Worm (Caenorhabditis elegans) whole organism, L2 larva: ENCODE measurements around the gene Y62F5A.10.
"Not testable (repeated sequence)": the region's sequence is repeated elsewhere in the genome, so short reads cannot be mapped to it uniquely, and the experiment has no call there.

Experiments used
- C34F6.9 ChIP-seq: fragments of 150-350 bp; optimal IDR thresholded peaks from 2 replicates; lab custom pipeline; 2014; ENCODE audit warnings: missing biosample characterization, missing genetic modification characterization
- F13H6.1 ChIP-seq: sonication (generic microtip); optimal IDR thresholded peaks from 2 replicates; lab custom pipeline; 2016; ENCODE audit warnings: missing genetic modification characterization, missing compliant biosample characterization
- R02D3.7 ChIP-seq: fragments of 150-350 bp; optimal IDR thresholded peaks from 2 replicates; lab custom pipeline; 2014; ENCODE audit warnings: missing biosample characterization, missing genetic modification characterization
- ZK546.5 ChIP-seq: sonication (generic microtip); optimal IDR thresholded peaks from 2 replicates; lab custom pipeline; 2017; ENCODE audit warnings: missing biosample characterization, missing genetic modification characterization
- alr-1 ChIP-seq: fragments of 150-350 bp; optimal IDR thresholded peaks from 2 replicates; lab custom pipeline; 2014; ENCODE audit warnings: missing biosample characterization, missing genetic modification characterization
- aly-2 ChIP-seq: fragments of 150-350 bp; optimal IDR thresholded peaks from 2 replicates; lab custom pipeline; 2014; ENCODE audit warnings: missing biosample characterization, missing genetic modification characterization
- ama-1 ChIP-seq: fragments of 150-350 bp; optimal IDR thresholded peaks from 2 replicates; lab custom pipeline; 2018; ENCODE audit warnings: inconsistent platforms
- blmp-1 ChIP-seq: sonication (generic microtip); optimal IDR thresholded peaks from 2 replicates; lab custom pipeline; 2017; ENCODE audit warnings: missing genetic modification characterization, mild to moderate bottlenecking, missing compliant biosample characterization, antibody characterized with exemption, moderate library complexity; ENCODE audit not compliant: insufficient read depth
- ceh-16 ChIP-seq: fragments of 150-350 bp; optimal IDR thresholded peaks from 2 replicates; lab custom pipeline; 2014; ENCODE audit warnings: missing biosample characterization, missing genetic modification characterization
- ceh-82 ChIP-seq: fragments of 150-350 bp; optimal IDR thresholded peaks from 2 replicates; lab custom pipeline; 2014; ENCODE audit warnings: missing biosample characterization, missing genetic modification characterization
- crh-2 ChIP-seq: sonication (generic microtip); optimal IDR thresholded peaks from 2 replicates; lab custom pipeline; 2017; ENCODE audit warnings: missing biosample characterization, missing genetic modification characterization
- egl-27 ChIP-seq: sonication (generic microtip); optimal IDR thresholded peaks from 3 replicates; lab custom pipeline; 2017; ENCODE audit warnings: missing biosample characterization, missing genetic modification reagents, missing genetic modification characterization
- elt-1 ChIP-seq: fragments of 150-350 bp; optimal IDR thresholded peaks from 2 replicates; lab custom pipeline; 2014; ENCODE audit warnings: missing biosample characterization, missing genetic modification characterization
- elt-3 ChIP-seq: sonication (generic microtip); optimal IDR thresholded peaks from 2 replicates; lab custom pipeline; 2017; ENCODE audit warnings: missing biosample characterization, missing genetic modification characterization
- fos-1 ChIP-seq: fragments of 150-350 bp; optimal IDR thresholded peaks from 2 replicates; lab custom pipeline; 2014; ENCODE audit warnings: missing biosample characterization, missing genetic modification characterization
- gmeb-1 ChIP-seq: fragments of 150-350 bp; optimal IDR thresholded peaks from 2 replicates; lab custom pipeline; 2014; ENCODE audit warnings: missing biosample characterization, missing genetic modification characterization
- lin-11 ChIP-seq: fragments of 150-350 bp; sonication (generic microtip); optimal IDR thresholded peaks from 2 replicates; lab custom pipeline; 2014; ENCODE audit warnings: missing biosample characterization, missing genetic modification characterization, inconsistent platforms, mixed read lengths
- lin-13 ChIP-seq: fragments of 150-350 bp; optimal IDR thresholded peaks from 2 replicates; lab custom pipeline; 2014; ENCODE audit warnings: missing biosample characterization, missing genetic modification reagents, missing genetic modification characterization
- lin-39 ChIP-seq: fragments of 150-350 bp; optimal IDR thresholded peaks from 2 replicates; lab custom pipeline; 2014; ENCODE audit warnings: missing biosample characterization, missing genetic modification reagents, missing genetic modification characterization
- mab-5 ChIP-seq: fragments of 150-350 bp; optimal IDR thresholded peaks from 2 replicates; lab custom pipeline; 2014; ENCODE audit warnings: missing biosample characterization, missing genetic modification characterization
- mbf-1 ChIP-seq: sonication (generic microtip); optimal IDR thresholded peaks from 2 replicates; lab custom pipeline; 2017; ENCODE audit warnings: missing biosample characterization, missing genetic modification characterization
- mdl-1 ChIP-seq, 2 experiments: fragments of 150-350 bp in 1 of 2; sonication (generic microtip) in 1 of 2; optimal IDR thresholded peaks; 2 replicates each; lab custom pipeline; 2017; ENCODE audit warnings: missing biosample characterization in 2 of 2, missing genetic modification characterization in 2 of 2
- nhr-10 ChIP-seq: sonication (generic microtip); optimal IDR thresholded peaks from 2 replicates; lab custom pipeline; 2017; ENCODE audit warnings: missing biosample characterization, missing genetic modification characterization
- nhr-11 ChIP-seq: fragments of 150-350 bp; optimal IDR thresholded peaks from 2 replicates; lab custom pipeline; 2014; ENCODE audit warnings: missing biosample characterization, missing genetic modification characterization
- nhr-12 ChIP-seq: fragments of 150-350 bp; optimal IDR thresholded peaks from 2 replicates; lab custom pipeline; 2014; ENCODE audit warnings: missing biosample characterization, missing genetic modification characterization
- nhr-129 ChIP-seq: fragments of 150-350 bp; optimal IDR thresholded peaks from 2 replicates; lab custom pipeline; 2014; ENCODE audit warnings: missing biosample characterization, missing genetic modification characterization
- nhr-21 ChIP-seq: fragments of 150-350 bp; optimal IDR thresholded peaks from 2 replicates; lab custom pipeline; 2014; ENCODE audit warnings: missing biosample characterization, missing genetic modification characterization
- nhr-23 ChIP-seq: fragments of 150-350 bp; optimal IDR thresholded peaks from 2 replicates; lab custom pipeline; 2014; ENCODE audit warnings: missing biosample characterization, missing genetic modification reagents, missing genetic modification characterization
- nhr-237 ChIP-seq: fragments of 150-350 bp; optimal IDR thresholded peaks from 2 replicates; lab custom pipeline; 2014; ENCODE audit warnings: missing biosample characterization, missing genetic modification characterization
- nhr-25 ChIP-seq: fragments of 150-350 bp; sonication (generic microtip); optimal IDR thresholded peaks from 3 replicates; lab custom pipeline; 2014; ENCODE audit warnings: missing biosample characterization, missing genetic modification characterization
- nhr-6 ChIP-seq: fragments of 150-350 bp; optimal IDR thresholded peaks from 2 replicates; lab custom pipeline; 2014; ENCODE audit warnings: missing biosample characterization, missing genetic modification characterization
- nhr-77 ChIP-seq: fragments of 150-350 bp; optimal IDR thresholded peaks from 2 replicates; lab custom pipeline; 2014; ENCODE audit warnings: missing biosample characterization, missing genetic modification characterization
- peb-1 ChIP-seq: fragments of 150-350 bp; optimal IDR thresholded peaks from 2 replicates; lab custom pipeline; 2014; ENCODE audit warnings: missing biosample characterization, missing genetic modification characterization
- skn-1 ChIP-seq: sonication (generic microtip); optimal IDR thresholded peaks from 2 replicates; lab custom pipeline; 2017; ENCODE audit warnings: missing biosample characterization, missing genetic modification characterization
- sma-3 ChIP-seq: sonication (generic microtip); optimal IDR thresholded peaks from 2 replicates; lab custom pipeline; 2016; ENCODE audit warnings: missing genetic modification reagents, missing genetic modification characterization, missing compliant biosample characterization
- sma-9 ChIP-seq, 2 experiments: fragments of 150-350 bp in 1 of 2; sonication (generic microtip) in 1 of 2; optimal IDR thresholded peaks; 2 replicates each; lab custom pipeline; 2014 to 2016; ENCODE audit warnings: missing genetic modification characterization in 2 of 2, mild to moderate bottlenecking in 1 of 2, missing biosample characterization in 1 of 2, missing compliant biosample characterization in 1 of 2, missing genetic modification reagents in 1 of 2, moderate library complexity in 1 of 2
- snpc-4 ChIP-seq: fragments of 150-350 bp; optimal IDR thresholded peaks from 2 replicates; lab custom pipeline; 2014; ENCODE audit warnings: missing biosample characterization, missing genetic modification characterization
- unc-55 ChIP-seq: fragments of 150-350 bp; sonication (generic microtip); optimal IDR thresholded peaks from 3 replicates; lab custom pipeline; 2014; ENCODE audit warnings: missing biosample characterization, missing genetic modification reagents, missing genetic modification characterization
- unc-62 ChIP-seq: fragments of 150-350 bp; optimal IDR thresholded peaks from 2 replicates; lab custom pipeline; 2014; ENCODE audit warnings: missing biosample characterization, missing genetic modification reagents, missing genetic modification characterization
- zag-1 ChIP-seq: fragments of 150-350 bp; optimal IDR thresholded peaks from 2 replicates; lab custom pipeline; 2014; ENCODE audit warnings: missing biosample characterization, missing genetic modification characterization
- ztf-1 ChIP-seq: fragments of 200-800 bp; sonication (Bioruptor generic); conservative IDR thresholded peaks from 2 replicates; pipeline ENCODE4 v1.3.6; 2022; ENCODE audit warnings: missing genetic modification characterization, missing compliant biosample characterization
- ztf-11 ChIP-seq: sonication (generic microtip); optimal IDR thresholded peaks from 2 replicates; lab custom pipeline; 2017; ENCODE audit warnings: missing biosample characterization, missing genetic modification characterization
- ztf-4 ChIP-seq: fragments of 150-350 bp; optimal IDR thresholded peaks from 2 replicates; lab custom pipeline; 2014; ENCODE audit warnings: missing biosample characterization, missing genetic modification characterization

Y62F5A.10 gene

DNA sequence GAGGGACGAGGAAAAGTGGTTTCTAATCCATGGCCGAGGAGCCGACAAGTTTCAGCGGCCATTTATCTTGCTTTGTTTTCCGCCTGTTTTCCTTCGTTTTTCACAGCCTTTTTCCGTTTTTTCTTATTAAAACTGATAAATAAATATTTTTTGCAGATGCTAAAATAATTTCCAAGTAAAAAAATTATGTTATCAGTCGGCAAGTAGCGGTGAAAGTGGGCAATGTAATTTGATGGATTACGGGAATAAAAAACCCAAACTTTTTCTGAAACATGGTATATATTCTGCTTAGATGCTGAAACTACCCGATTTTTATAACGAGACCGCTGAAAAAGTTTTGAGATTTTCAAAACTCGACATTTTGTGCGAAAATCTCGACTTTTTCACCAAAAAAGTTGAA lies 30.6 kb downstream of the Y62F5A.10 start, which contains the start of gene dhgd-1:
TSS of gene dhgd-1 (minus strand) at position 101 of the 400 bp plus-strand sequence.
- TF ChIP-seq nhr-6; ZK546.5 (tag; lab: Kevin White, UChicago); mdl-1 (tag; optimal IDR thresholded peaks at IDR 0.05; lab: Kevin White, UChicago): not testable (repeated sequence)

ce11 chrII:11555634-11556033 lies 34.2 kb downstream of the Y62F5A.10 start, which contains the start of gene F54D5.24:
Gene F54D5.24, plus strand, starts transcription at chrII:11555949.
- no peak for TF ChIP-seq elt-3 (tag; lab: Kevin White, UChicago)
- TF ChIP-seq egl-27 (tag; lab: Kevin White, UChicago) = no peak
- TF ChIP-seq blmp-1 (tag; lab: Kevin White, UChicago) = no peak
- TF ChIP-seq ceh-16 (tag; lab: Kevin White, UChicago) = no peak
- no peak for TF ChIP-seq lin-13 (GFP tag; lab: Kevin White, UChicago)

- TF ChIP-seq ztf-11 (tag; lab: Kevin White, UChicago) = no peak
Measured at ce11 chrII:11556338-11556737, 34.9 kb downstream of the Y62F5A.10 start, which contains the start of gene F54D5.17. Gene F54D5.17, plus strand, starts transcription at chrII:11556638.

DNA sequence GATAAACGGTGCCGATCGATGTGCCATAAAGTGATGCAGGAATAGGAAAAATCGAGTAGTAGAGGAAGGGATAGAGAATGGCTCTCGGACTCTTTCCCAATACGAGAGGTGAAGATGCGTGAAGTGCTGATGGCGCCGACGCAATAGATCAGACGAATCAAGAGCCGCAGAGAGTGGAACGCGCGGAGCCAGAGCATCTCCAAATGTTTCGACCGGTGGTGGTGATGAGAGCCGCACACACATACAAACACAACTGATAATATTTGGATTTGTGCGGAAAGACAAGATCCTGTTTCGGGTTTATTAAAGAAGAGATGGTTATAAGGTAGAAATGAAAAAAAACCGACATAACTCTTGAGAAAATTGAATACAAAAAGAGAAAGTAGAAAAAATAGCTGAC lies 42.7 kb downstream of the Y62F5A.10 start, which contains the start of gene F54D5.15:
TSS of gene F54D5.15 (minus strand) at position 101 of the 400 bp plus-strand sequence.
- TF ChIP-seq lin-39 (tag; lab: Kevin White, UChicago) (no peak), lin-13 (GFP tag; lab: Kevin White, UChicago) (no peak), sma-3 (GFP tag; lab: Kevin White, UChicago) (no peak), ama-1 (lab: Kevin White, UChicago) (no peak), ztf-1 (GFP tag; lab: Robert Waterston, UW) (no peak), nhr-12 (tag; lab: Kevin White, UChicago) (no peak)

DNA sequence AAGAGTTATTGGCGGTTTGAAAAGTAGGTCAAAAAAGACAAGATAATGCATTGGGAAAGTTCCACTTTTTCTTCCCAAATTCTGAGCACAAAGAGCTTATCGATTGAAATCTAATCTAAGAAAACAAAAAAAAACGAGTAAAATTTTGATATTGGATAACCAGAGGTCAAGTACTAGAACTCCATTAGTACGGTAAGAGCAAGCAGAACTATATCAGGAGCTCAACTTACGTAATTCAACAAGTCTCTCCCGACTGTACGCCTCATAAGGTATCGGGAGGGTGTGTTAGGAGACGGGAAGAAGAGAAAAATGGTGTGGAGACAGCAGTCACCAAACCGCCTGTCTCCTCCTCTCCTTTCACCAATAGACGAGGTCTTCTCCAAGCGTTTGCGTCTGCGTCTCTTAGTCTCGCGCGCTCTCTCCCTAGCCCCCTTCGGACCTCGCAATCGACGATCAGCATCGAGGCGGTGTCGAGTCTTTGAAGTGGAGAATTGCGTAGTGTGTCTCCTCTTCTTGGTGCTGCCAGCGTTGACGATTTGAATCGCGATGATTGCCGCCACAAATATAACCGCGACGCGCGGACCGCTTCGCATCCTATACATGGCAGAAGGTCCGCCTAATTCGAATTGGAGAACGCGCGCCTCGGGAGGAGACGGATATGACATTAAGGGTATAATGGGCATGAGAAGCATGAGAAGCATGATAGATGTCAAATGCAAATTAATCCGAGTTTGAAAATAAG lies 45.7 kb downstream of the Y62F5A.10 start, which contains the start of gene F54D5.5:
TSS of gene F54D5.5 (minus strand) at position 51 of the 742 bp plus-strand sequence.
- TF ChIP-seq nhr-11 (tag; lab: Kevin White, UChicago) (no peak), nhr-25 (no peak), F13H6.1 (peak; percentile 5), aly-2 (tag; lab: Kevin White, UChicago) (no peak), snpc-4 (no peak), ztf-4 (tag; lab: Kevin White, UChicago) (no peak), skn-1 (tag; lab: Kevin White, UChicago) (no peak), crh-2 (tag; lab: Kevin White, UChicago) (no peak), lin-11 (tag; lab: Kevin White, UChicago) (peak; percentile 33), mdl-1 (tag; optimal IDR thresholded peaks at IDR 0.05; lab: Kevin White, UChicago) (no peak), nhr-6 (no peak), alr-1 (tag; lab: Kevin White, UChicago) (no peak), blmp-1 (tag; lab: Kevin White, UChicago) (no peak), mbf-1 (tag; lab: Kevin White, UChicago) (no peak), lin-13 (GFP tag; lab: Kevin White, UChicago) (no peak), nhr-77 (tag; lab: Kevin White, UChicago) (no peak), nhr-10 (tag; lab: Kevin White, UChicago) (no peak), ZK546.5 (tag; lab: Kevin White, UChicago) (no peak), nhr-21 (tag; lab: Kevin White, UChicago) (no peak), elt-1 (tag; lab: Kevin White, UChicago) (no peak), nhr-129 (peak; percentile 54), gmeb-1 (tag; lab: Kevin White, UChicago) (no peak), R02D3.7 (tag; lab: Kevin White, UChicago) (no peak), nhr-12 (tag; lab: Kevin White, UChicago) (no peak), ceh-82 (tag; lab: Kevin White, UChicago) (no peak), C34F6.9 (tag; lab: Kevin White, UChicago) (peak; percentile 7), peb-1 (tag; lab: Kevin White, UChicago) (no peak), fos-1 (tag; lab: Kevin White, UChicago) (no peak), ztf-1 (GFP tag; lab: Robert Waterston, UW) (no peak), ceh-16 (tag; lab: Kevin White, UChicago) (no peak), unc-55 (peak; percentile 34), unc-62 (GFP tag; lab: Kevin White, UChicago) (no peak), sma-9 (GFP tag; optimal IDR thresholded peaks at IDR 0.05; lab: Kevin White, UChicago) (no peak), sma-9 (tag; optimal IDR thresholded peaks at IDR 0.05; lab: Kevin White, UChicago) (no peak), nhr-237 (tag; lab: Kevin White, UChicago) (no peak), mab-5 (tag; lab: Kevin White, UChicago) (peak; percentile 2), zag-1 (tag; lab: Kevin White, UChicago) (no peak), nhr-23 (tag; lab: Kevin White, UChicago) (no peak)
